Fruit fly (Drosophila melanogaster) Kc167 (cell line): ENCODE data around the gene CG8813.

Experiments used
- h ChIP-seq: fragments of >200 bp; optimal IDR thresholded peaks from 3 replicates; lab custom pipeline; 2018; ENCODE audit warnings: missing external identifiers
- insv ChIP-seq: fragments of >200 bp; optimal IDR thresholded peaks from 3 replicates; lab custom pipeline; 2018; ENCODE audit warnings: missing external identifiers
- psq ChIP-seq: fragments of >200 bp; optimal IDR thresholded peaks from 2 replicates; lab custom pipeline; 2017; ENCODE audit warnings: missing external identifiers
- ttk ChIP-seq: sonication (Bioruptor generic); optimal IDR thresholded peaks from 2 replicates; lab custom pipeline; 2017; ENCODE audit warnings: missing external identifiers

dm6 chr2L:2857862-2858734 lies 11.4 kb upstream of the CG8813 start:
- TF ChIP-seq h (no peak), psq (no peak), ttk (no peak), insv (lab: Kevin White, UChicago) (no peak)
